Worm (Caenorhabditis elegans): ENCODE measurements around the gene F14D2.19.

The F14D2.19 gene

DNA sequence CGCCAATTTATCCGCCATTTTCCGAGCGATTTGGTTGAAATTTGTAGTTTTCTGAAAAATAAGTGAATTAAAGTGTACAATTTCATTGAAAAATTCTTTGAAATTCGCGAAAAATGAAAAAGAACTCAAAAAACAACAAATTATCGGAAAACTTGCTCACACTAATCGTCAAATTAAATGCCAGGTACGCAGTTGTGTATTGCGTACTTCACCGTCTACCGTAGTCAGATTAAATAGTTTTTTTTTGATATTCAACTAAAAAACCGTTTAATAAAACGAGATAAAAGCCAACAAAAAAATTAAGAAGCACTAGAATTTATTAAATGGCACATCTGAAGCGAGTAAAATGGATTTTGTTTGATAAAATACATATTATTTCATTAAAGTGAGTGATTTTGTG, 8.0 kb upstream of the F14D2.19 start, which contains the start of gene bath-28:
bath-28 (minus strand) TSS at position 51 of the 400 bp plus-strand sequence.
- TF ChIP-seq unc-62 (GFP tag; optimal IDR thresholded peaks at IDR 0.05): no peak

DNA sequence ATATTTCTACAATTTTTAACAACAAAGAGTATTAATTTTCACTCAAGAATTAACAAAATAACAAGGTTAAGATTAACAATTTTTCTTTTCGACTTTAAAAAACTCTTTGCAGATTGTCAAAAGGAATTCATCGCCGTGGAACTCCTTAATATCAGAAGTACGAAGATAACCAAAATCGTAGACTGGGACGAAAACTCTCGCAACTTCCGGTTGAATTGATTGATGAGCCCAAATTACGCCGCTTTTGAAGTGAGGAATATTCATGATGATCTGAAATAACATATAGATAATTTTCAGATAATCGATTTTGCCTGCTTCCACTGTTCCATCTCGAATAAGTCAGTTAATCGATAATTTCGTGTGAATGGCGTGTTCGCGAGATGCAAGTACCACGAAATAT, 6.8 kb upstream of the F14D2.19 start, which contains the start of gene F14D2.15:
F14D2.15 (minus strand) TSS at position 101 of the 400 bp plus-strand sequence.
- TF ChIP-seq unc-62 (GFP tag; optimal IDR thresholded peaks at IDR 0.05): no peak

DNA sequence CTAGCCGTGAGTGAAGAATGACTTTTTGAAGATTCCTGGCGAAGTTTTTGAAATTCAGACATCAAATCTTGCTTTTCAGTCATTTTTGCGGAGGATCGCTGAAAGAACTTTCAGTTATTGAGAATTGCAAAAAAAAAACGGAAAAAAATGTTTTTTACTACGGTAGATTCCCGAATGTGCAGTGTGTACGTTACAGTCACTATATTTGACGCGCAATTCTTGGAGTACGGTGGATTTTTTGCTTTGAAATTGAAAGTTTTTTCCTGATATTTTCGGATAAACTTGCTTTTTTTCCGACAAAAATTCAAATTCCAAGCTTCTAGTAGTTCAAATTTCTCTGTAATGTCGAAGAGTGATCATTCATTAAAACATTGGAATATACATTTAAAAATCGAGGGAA, 5.0 kb upstream of the F14D2.19 start, which contains the start of gene F14D2.11:
F14D2.11 (minus strand) TSS at position 101 of the 400 bp plus-strand sequence.
- TF ChIP-seq unc-62 (GFP tag; optimal IDR thresholded peaks at IDR 0.05): no peak

DNA sequence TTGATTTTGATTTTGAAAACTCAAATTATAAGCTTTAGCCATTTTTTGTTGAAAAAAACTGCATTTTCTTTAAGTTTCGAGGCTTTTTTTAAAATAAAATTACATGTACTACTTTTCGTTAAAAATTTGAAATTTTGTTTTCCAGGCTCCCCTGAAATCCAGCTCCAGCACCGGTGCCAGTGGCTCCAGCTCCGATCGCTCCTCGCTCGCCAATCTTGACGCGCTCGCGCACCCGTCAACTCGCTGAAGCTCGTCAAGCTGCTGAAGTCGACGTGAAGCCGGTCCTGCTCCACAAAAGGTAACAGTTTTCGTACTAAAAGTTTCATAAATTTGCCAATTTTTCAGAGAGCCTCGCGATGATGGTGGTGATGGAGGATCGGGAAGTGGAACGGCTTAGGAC, 3.9 kb upstream of the F14D2.19 start:
- TF ChIP-seq unc-62 (GFP tag; optimal IDR thresholded peaks at IDR 0.05): no peak

DNA sequence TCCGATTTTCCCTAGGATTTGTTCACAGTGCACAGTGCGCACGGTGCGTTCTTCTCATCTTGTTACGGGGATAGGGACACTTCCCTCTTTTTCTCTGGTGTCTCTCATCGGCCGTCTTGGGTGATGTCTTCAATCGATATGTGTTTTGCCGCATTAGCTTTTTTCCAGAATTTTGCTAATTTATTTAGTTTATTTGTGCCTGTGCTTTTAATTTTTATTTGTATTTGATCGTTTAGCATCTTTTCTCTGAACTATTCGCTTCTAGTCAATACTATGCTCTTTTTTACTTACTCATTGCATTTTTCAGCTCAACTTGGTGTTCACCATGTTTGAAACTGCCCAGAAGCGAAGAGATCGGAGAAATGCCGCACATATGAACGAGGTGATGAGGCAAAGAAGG, 3.3 kb upstream of the F14D2.19 start, which contains the start of gene F14D2.5:
F14D2.5 (plus strand) TSS at position 301 of the 400 bp plus-strand sequence.
- TF ChIP-seq unc-62 (GFP tag; optimal IDR thresholded peaks at IDR 0.05): no peak

DNA sequence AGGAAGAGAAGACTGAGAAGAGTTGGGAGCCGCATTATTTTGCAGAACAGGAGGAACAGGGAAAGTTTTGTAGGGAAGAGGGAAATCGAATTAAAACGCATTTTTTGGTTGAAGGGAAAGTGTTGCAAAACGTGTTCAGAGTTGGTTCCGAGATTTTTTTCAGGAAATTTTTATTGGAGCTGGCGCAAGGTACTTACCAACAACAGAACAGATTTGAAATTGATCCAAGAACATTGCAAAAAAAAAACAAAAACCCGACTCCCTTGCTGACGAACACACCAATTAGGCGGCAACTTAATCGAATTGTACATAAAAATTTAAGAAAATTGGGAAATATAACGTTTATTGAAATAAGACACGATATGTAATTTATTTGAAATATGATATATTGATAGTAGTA, 1.6 kb upstream of the F14D2.19 start, which contains the start of gene F14D2.7:
F14D2.7 (minus strand) TSS at position 101 of the 400 bp plus-strand sequence.
- TF ChIP-seq unc-62 (GFP tag; optimal IDR thresholded peaks at IDR 0.05): no peak

DNA sequence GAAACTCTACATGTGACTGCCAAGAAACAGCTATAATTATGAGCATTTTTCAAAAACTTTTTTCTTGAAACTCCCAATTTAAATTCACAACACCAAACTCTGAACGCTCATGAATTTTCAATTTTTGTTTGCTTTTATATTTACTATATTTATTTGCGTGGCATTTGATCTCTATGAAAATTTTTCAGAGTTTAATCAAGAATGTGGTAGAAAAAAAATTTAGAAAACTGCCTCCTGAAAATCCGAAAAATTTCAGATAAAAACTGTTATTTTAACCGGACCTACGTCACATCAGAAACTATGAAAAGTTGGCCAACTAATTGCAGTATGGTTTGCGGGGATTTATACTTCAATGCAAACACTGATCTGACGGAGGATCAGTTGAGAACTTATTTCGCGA, 4.9 kb downstream of the F14D2.19 start, which contains the start of gene irld-27:
irld-27 (plus strand) TSS at position 301 of the 400 bp plus-strand sequence.
- TF ChIP-seq unc-62 (GFP tag; optimal IDR thresholded peaks at IDR 0.05): no peak

DNA sequence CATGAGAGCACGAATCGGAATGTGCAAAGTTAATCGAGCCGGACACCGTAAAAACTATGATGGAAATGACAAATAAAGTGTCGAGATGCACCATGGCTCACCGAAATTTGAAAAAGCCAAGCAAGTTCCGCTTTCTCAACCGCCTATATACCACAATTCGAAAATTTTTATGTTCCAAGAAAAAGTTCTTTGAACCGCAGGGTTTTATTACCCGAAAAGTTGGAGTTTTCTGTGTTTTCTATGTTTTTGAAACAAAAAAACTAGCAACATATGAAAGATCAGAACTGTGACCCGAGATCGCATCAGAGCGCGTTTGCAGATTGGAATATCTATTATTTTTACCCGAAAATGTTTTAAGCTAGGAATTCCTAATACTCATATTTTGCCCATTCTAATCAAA, 9.8 kb downstream of the F14D2.19 start, which contains the start of gene Y46D2A.3:
Y46D2A.3 (minus strand) TSS at position 101 of the 400 bp plus-strand sequence.
- no peak for TF ChIP-seq unc-62 (GFP tag; optimal IDR thresholded peaks at IDR 0.05)

DNA sequence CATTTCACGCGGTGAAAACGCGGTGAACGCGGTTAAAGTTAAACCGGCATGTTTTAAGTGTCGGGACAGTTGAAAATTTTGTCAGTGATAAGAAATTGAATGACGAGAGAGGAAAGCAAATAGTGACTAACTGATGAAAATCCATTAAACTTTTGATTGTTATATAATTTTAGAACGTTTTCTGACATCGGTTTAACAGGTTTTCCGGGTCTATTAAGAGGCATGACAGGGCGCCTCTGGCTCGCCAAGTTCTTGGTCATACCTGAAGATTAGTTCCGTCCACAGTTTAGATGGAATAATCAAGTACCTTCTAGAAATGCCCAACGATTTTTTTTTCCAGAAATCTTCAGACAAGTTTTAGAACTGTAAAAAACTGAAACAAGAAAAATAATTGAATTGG, 13.8 kb downstream of the F14D2.19 start, which contains the start of gene Y46D2A.2:
Y46D2A.2 (minus strand) TSS at position 101 of the 400 bp plus-strand sequence.
- no peak for TF ChIP-seq unc-62 (GFP tag; optimal IDR thresholded peaks at IDR 0.05)

DNA sequence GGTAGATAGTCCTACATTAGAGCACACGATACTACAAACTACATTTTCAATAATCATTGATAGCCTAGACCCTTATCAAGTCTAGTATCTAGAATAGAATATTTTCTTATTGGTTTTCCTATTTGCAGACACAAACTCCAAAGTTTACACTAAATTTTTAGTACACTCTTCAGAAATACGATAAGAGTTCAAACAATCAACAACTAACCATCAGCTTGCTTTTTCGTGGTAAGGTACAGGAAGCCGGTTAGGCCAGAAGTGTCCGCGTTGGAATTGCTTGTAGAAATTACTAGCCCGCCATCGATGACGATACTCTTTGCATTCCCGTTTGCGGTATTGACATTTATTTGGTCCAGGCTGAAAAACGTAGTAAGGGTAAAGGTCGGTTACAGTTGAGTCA, 14.7 kb downstream of the F14D2.19 start, which contains the start of gene Y46D2A.1:
Y46D2A.1 (plus strand) TSS at position 301 of the 400 bp plus-strand sequence.
- TF ChIP-seq unc-62 (GFP tag; optimal IDR thresholded peaks at IDR 0.05): no peak

DNA sequence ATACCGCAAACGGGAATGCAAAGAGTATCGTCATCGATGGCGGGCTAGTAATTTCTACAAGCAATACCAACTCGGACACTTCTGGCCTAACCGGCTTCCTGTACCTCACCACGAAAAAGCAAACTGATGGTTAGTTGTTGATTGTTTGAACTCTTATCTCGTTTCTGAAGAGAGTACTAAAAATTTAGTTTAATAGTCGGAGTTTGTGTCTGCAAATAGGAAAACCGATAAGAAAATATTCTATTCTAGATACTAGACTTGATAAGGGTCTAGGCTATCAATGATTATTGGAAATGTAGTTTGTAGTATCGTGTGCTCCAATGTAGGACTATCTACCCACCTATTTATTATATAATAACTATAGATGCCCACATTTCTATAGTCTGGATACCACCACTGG, 18.1 kb downstream of the F14D2.19 start:
- no peak for TF ChIP-seq unc-62 (GFP tag; optimal IDR thresholded peaks at IDR 0.05)

DNA sequence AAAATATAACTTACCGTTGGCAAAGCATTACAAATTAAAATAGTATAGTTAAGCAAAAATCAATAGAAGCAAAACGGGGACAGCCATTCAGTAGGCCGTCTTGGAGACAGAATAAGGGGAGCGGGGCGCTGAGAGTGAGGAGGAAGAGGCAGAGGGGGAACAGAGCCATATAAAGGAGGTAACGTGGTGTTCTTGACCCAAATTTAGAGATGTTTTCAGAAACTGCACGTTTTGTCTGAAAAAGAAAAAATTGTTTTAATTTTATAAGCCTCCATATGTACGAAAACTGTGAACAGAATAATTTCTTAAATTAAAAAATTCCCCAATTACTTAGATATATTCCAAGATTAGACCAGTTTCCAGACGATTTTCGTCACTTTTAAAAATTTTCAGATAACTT, 23.5 kb downstream of the F14D2.19 start, which contains the start of gene F39E9.6:
F39E9.6 (minus strand) TSS at position 101 of the 400 bp plus-strand sequence.
- no peak for TF ChIP-seq unc-62 (GFP tag; optimal IDR thresholded peaks at IDR 0.05)

DNA sequence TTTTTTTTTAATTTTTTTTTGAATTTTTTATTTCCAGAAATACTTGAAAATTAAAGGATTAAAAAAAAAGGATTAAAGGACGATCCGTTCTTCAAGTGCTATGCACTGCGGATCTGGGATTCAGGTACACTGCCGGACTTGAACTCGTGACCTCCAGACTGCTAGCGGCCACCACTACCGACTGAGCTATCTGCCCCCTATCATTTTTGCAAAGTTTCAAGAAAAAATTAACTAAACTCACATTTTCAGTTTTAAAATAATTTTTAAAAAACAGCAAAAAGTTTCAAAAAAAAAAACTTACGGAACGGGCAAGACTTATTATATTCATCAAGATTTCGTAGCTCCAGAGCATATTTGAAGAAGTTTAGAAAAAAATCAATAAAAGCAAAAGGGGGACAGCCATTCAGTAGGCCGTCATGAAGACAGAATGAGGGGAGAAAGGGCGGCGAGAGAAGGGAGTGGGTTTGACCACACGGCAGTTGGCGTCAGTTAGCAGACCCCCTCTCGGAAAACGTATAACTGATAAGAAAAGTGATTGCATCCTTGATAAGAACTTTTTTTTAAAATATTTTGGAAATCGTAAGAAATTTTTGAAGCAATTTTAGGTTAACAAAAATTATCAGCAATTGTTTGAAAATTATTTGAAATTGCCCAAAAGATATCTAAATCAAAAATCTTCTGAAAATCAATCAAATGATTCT, 25.8 kb downstream of the F14D2.19 start:
- no peak for TF ChIP-seq unc-62 (GFP tag; optimal IDR thresholded peaks at IDR 0.05)

DNA sequence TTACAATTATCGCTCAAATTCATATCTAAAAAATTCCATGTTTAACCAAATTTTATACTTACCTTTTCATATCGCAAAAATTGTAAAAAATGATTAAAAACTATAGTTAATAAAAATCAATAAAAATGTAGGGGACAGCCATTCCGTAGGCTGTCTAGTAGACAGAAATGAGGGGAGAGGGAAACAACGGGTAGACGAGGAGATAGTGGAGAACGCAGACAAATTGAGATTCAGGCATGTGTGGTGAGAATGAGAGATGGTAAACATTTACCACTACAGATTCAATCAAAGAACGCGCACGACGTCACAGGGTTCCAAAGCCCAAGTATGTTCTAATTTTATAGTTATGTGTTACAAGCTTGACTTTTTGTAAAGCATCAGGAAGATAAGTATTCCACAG, 33.4 kb downstream of the F14D2.19 start:
- TF ChIP-seq unc-62 (GFP tag; optimal IDR thresholded peaks at IDR 0.05): no peak

DNA sequence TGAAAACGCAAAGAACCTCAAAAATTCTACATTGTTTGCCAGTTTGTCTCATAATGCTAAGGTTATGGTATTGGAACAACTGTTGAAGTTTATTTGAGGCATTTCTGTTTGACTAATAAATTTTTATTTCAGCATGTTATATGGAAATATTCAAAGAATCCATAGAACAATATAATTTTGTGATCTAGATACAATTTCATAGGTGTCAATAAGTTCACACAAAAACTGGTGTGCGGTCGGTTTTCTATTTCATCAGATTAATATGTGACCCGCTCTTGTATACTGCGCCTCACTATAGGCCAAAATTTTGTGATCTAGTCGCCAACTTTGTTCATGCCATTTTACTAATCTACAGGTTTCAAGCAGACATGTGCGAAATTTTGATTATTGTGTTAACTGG, 37.5 kb downstream of the F14D2.19 start, which contains the start of gene btb-22:
btb-22 (plus strand) TSS at position 301 of the 400 bp plus-strand sequence.
- TF ChIP-seq unc-62 (GFP tag; optimal IDR thresholded peaks at IDR 0.05): no peak

DNA sequence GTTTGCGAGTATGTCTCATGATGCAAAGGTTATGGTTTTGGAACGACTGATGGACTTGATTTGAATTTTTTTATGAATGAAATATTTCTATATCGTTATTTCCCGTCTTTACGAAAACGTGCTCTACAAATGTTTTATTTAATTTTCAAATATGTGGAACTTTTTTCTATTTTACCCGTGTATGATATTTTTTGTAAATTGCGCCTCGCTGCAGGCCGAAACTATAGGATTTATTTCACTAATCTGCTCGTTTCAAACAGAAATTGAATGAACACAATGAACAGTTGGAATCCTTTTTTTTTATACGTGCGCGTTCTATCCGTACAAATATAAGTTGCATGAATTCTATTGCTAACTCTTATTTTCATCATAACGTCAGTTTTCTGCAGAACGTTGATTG, 39.0 kb downstream of the F14D2.19 start, which contains the start of gene btb-18:
btb-18 (plus strand) TSS at position 301 of the 400 bp plus-strand sequence.
- TF ChIP-seq unc-62 (GFP tag; optimal IDR thresholded peaks at IDR 0.05): no peak

DNA sequence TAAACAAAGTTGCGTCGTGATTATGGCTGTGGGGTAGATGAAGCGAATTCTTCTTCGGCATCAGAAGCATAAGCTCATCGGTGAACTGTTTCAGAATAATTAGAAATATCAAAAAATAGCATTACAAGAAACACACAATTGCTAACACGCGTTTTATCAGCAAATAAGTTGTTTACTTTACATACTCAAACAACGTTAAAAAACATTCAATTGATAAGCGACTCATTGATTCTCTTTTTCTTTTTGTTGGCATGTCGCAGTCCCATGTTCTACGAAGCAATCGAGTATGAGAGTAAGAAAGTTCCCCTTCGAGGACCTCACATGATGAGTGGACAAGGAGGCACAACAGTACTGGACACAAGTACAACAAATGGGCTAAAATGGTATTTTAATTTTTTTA, 40.3 kb downstream of the F14D2.19 start, which contains the start of gene btb-16:
btb-16 (plus strand) TSS at position 240 of the 400 bp plus-strand sequence.
- no peak for TF ChIP-seq unc-62 (GFP tag; optimal IDR thresholded peaks at IDR 0.05)
